Worm (Caenorhabditis elegans): Measurements from ENCODE around the gene F59C12.3.

The F59C12.3 gene

DNA sequence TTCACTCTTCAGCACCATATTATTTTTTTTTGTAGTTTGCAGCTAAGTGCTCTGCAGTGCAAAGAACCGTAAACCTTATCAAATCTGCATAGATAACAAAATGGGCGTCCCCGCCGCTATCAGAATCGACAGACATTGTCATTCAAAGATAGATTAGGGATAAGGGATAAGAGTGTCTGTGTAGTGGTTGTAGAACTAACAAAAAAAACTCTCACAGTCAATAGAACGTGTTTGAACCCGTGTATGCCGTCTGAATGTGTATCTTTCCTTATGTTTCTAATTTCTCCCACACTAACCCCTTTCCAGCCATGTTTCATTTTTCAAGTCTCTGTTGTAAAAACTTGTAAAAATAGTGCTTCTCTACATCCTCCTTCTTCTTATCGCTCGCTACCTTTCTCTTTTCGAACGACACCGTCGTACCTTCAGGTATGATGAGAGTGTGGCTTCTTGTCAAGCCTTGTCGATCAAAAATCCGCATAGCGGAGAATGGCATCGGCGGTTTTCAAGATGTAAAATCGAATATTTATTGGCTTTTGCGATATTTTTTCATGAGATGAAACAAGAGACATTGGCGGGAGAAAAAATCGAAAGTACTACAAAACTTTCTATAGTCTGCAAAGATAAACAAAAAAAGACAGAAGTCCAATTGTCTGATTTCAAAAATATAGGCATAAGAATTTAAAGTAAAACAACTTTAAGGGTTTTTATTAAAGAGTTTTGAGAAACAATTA is 15.9 kb upstream of the F59C12.3 start:
- TF ChIP-seq mep-1 (tag; optimal IDR thresholded peaks at IDR 0.05) (no peak), tbx-8 (GFP tag; optimal IDR thresholded peaks at IDR 0.05) (no peak), nhr-12 (tag; optimal IDR thresholded peaks at IDR 0.05) (no peak), mab-5 (tag; optimal IDR thresholded peaks at IDR 0.05) (no peak), flh-1 (GFP tag; optimal IDR thresholded peaks at IDR 0.05) (no peak), zip-8 (tag; optimal IDR thresholded peaks at IDR 0.05) (no peak), lsy-2 (tag; optimal IDR thresholded peaks at IDR 0.05) (no peak), unc-39 (tag; optimal IDR thresholded peaks at IDR 0.05) (no peak), ceh-39 (tag; optimal IDR thresholded peaks at IDR 0.05) (no peak), pha-4 (tag; optimal IDR thresholded peaks at IDR 0.05) (no peak), ceh-83 (GFP tag; optimal IDR thresholded peaks at IDR 0.05) (no peak), M03D4.4 (tag; optimal IDR thresholded peaks at IDR 0.05) (no peak), elt-1 (tag; optimal IDR thresholded peaks at IDR 0.05; ENCODE audit: borderline replicate concordance, insufficient read depth) (no peak), cnd-1 (tag; optimal IDR thresholded peaks at IDR 0.05) (no peak), ces-1 (GFP tag; optimal IDR thresholded peaks at IDR 0.05) (no peak), elt-3 (tag; optimal IDR thresholded peaks at IDR 0.05) (no peak), ham-2 (GFP tag; optimal IDR thresholded peaks at IDR 0.05) (no peak)

- TF ChIP-seq unc-39 (tag; optimal IDR thresholded peaks at IDR 0.05) = no peak
- TF ChIP-seq ceh-83 (GFP tag; optimal IDR thresholded peaks at IDR 0.05) = no peak
- no peak for TF ChIP-seq snpc-4 (tag; optimal IDR thresholded peaks at IDR 0.05)
- TF ChIP-seq blmp-1 (tag; optimal IDR thresholded peaks at IDR 0.05) = no peak
- no peak for TF ChIP-seq elt-3 (tag; optimal IDR thresholded peaks at IDR 0.05)
These were observed 13.9 kb upstream of the F59C12.3 start for ce11 chrX:16623269-16623668.

DNA sequence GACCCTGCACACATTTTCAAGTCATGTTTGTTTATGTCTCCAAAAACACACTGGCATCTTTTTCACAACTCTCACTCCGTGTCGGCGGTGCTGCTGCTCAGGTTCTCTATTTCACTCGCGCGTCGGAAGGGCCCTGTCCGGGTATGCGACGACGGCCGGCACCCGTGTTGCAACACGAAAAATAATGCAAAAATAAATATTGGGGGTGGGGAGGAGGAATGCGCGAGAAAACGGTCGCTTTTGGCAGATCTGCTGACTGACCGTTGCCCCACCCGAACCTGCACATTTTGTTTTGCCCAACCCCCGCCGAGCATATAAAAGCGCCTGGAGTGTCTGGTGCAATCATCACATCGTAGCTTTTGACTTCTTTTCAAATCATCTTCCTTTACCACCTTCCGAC is 12.1 kb upstream of the F59C12.3 start, which contains the start of gene cpg-19:
Gene cpg-19, plus strand, starts transcription at position 341 of the 400 bp plus-strand sequence.
- no peak for TF ChIP-seq ztf-11 (tag; optimal IDR thresholded peaks at IDR 0.05)
- TF ChIP-seq sptf-1 (tag; optimal IDR thresholded peaks at IDR 0.05) = no peak

DNA sequence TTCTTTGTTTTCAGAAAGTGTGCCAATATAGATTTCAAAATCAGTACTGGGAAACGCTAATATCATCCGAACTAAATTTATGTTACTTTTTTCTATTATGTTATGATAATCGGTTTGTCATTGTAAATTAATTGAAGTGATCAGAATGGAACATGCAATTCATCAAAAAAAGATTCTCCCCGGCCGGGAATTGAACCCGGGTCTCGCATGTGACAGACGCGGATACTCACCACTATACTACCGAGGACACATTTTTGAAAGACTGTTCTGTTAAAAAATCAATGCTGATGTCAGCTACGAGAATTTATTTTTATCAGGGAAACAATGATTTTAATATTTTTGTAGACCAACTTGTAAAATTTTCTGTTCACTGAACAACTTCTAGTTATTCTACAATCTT is 9.8 kb upstream of the F59C12.3 start:
- TF ChIP-seq lsy-2 (tag; optimal IDR thresholded peaks at IDR 0.05) (no peak), unc-62 (GFP tag; optimal IDR thresholded peaks at IDR 0.05) (no peak), nhr-28 (tag; optimal IDR thresholded peaks at IDR 0.05) (no peak), sptf-1 (tag; optimal IDR thresholded peaks at IDR 0.05) (no peak), tbx-8 (GFP tag; optimal IDR thresholded peaks at IDR 0.05) (no peak), zip-8 (tag; optimal IDR thresholded peaks at IDR 0.05) (no peak), nhr-12 (tag; optimal IDR thresholded peaks at IDR 0.05) (no peak), ces-1 (GFP tag; optimal IDR thresholded peaks at IDR 0.05) (no peak), lin-13 (tag; optimal IDR thresholded peaks at IDR 0.05) (no peak), sem-2 (GFP tag; optimal IDR thresholded peaks at IDR 0.05) (no peak), bed-3 (GFP tag; optimal IDR thresholded peaks at IDR 0.05) (no peak), cnd-1 (tag; optimal IDR thresholded peaks at IDR 0.05) (no peak), mls-2 (tag; optimal IDR thresholded peaks at IDR 0.05) (no peak), ceh-83 (GFP tag; optimal IDR thresholded peaks at IDR 0.05) (no peak), unc-120 (tag; optimal IDR thresholded peaks at IDR 0.05; ENCODE audit: poor library complexity, severe bottlenecking) (no peak), ceh-43 (GFP tag; optimal IDR thresholded peaks at IDR 0.05) (no peak), flh-1 (GFP tag; optimal IDR thresholded peaks at IDR 0.05) (no peak), snpc-4 (tag; optimal IDR thresholded peaks at IDR 0.05) (no peak), drap-1 (GFP tag; optimal IDR thresholded peaks at IDR 0.05) (no peak)

ce11 chrX:16618727-16619126 is 9.4 kb upstream of the F59C12.3 start:
- peak; percentile 91 for TF ChIP-seq zip-8 (tag; optimal IDR thresholded peaks at IDR 0.05)
- no peak for TF ChIP-seq lin-32 (GFP tag; optimal IDR thresholded peaks at IDR 0.05)
- TF ChIP-seq nhr-76 (tag; optimal IDR thresholded peaks at IDR 0.05) = no peak
